Worm (Caenorhabditis elegans): Measurements from ENCODE around the gene F53A9.3.

The F53A9.3 gene

ce11 chrX:8674514-8674913, 33.6 kb upstream of the F53A9.3 start (continued):
- TF ChIP-seq Y5F2A.4 (GFP tag; optimal IDR thresholded peaks at IDR 0.05) (no peak), nhr-42 (GFP tag; IDR thresholded peaks at IDR 0.05) (no peak), ctbp-1 (GFP tag; IDR thresholded peaks at IDR 0.05) (no peak), dmd-6 (GFP tag; IDR thresholded peaks at IDR 0.05) (peak; percentile 91), nhr-11 (tag; optimal IDR thresholded peaks at IDR 0.05) (no peak), ZK546.5 (tag; optimal IDR thresholded peaks at IDR 0.05) (no peak), F49E8.2 (tag; optimal IDR thresholded peaks at IDR 0.05; ENCODE audit: borderline replicate concordance) (no peak), spr-3 (GFP tag; optimal IDR thresholded peaks at IDR 0.05) (no peak), madf-5 (GFP tag; IDR thresholded peaks at IDR 0.05) (no peak), F44E2.7 (GFP tag; IDR thresholded peaks at IDR 0.05) (no peak), fos-1 (tag; optimal IDR thresholded peaks at IDR 0.05) (no peak), php-3 (GFP tag; IDR thresholded peaks at IDR 0.05) (peak; percentile 59), nhr-111 (GFP tag; optimal IDR thresholded peaks at IDR 0.05) (no peak), vab-7 (GFP tag; IDR thresholded peaks at IDR 0.05) (no peak), T26A8.4 (GFP tag; IDR thresholded peaks at IDR 0.05) (no peak), tag-97 (GFP tag; IDR thresholded peaks at IDR 0.05) (no peak), unc-62 (GFP tag; optimal IDR thresholded peaks at IDR 0.05 in 1 of 2) (peak in 1 of 2 experiments; percentile 59), unc-62 (tag; optimal IDR thresholded peaks at IDR 0.05) (no peak), ceh-20 (GFP tag; IDR thresholded peaks at IDR 0.05) (peak; percentile 42; the same call in 1 of the 2 replicates), nhr-77 (tag; optimal IDR thresholded peaks at IDR 0.05) (peak; percentile 57), pqm-1 (tag; optimal IDR thresholded peaks at IDR 0.05) (peak; percentile 29), ceh-32 (tag; optimal IDR thresholded peaks at IDR 0.05; ENCODE audit: poor library complexity) (no peak), ceh-82 (tag; optimal IDR thresholded peaks at IDR 0.05) (no peak), F10B5.3 (tag; optimal IDR thresholded peaks at IDR 0.05) (no peak), aha-1 (tag) (no peak), unc-39 (tag; optimal IDR thresholded peaks at IDR 0.05) (no peak), lin-15B (tag; optimal IDR thresholded peaks at IDR 0.05) (no peak), nhr-41 (GFP tag; IDR thresholded peaks at IDR 0.05) (no peak), zfp-3 (GFP tag; conservative IDR thresholded peaks at IDR 0.05) (no peak), hlh-30 (tag; optimal IDR thresholded peaks at IDR 0.05; ENCODE audit: insufficient read depth) (peak; percentile 95), nhr-237 (tag; optimal IDR thresholded peaks at IDR 0.05) (no peak), lin-38 (GFP tag; IDR thresholded peaks at IDR 0.05) (no peak), set-16 (GFP tag; IDR thresholded peaks at IDR 0.05) (no peak), gei-8 (GFP tag; optimal IDR thresholded peaks at IDR 0.05) (no peak), ceh-44 (GFP tag; IDR thresholded peaks at IDR 0.05) (no peak), nhr-28 (tag; optimal IDR thresholded peaks at IDR 0.05) (peak; percentile 65), nhr-76 (tag; optimal IDR thresholded peaks at IDR 0.05) (no peak), D1046.2 (GFP tag; IDR thresholded peaks at IDR 0.05) (no peak), zfp-2 (tag; optimal IDR thresholded peaks at IDR 0.05) (no peak), ztf-7 (tag; optimal IDR thresholded peaks at IDR 0.05) (no peak), ztf-11 (tag; optimal IDR thresholded peaks at IDR 0.05) (no peak), aly-2 (tag; optimal IDR thresholded peaks at IDR 0.05) (no peak), F26F4.8 (GFP tag; conservative IDR thresholded peaks at IDR 0.05) (no peak), nhr-10 (tag; optimal IDR thresholded peaks at IDR 0.05) (no peak), daf-16 (GFP tag; optimal IDR thresholded peaks at IDR 0.05) (no peak), daf-16 (tag; optimal IDR thresholded peaks at IDR 0.05) (peak; percentile 88), pha-4 (GFP tag; IDR thresholded peaks at IDR 0.05) (no peak), pha-4 (tag; optimal IDR thresholded peaks at IDR 0.05) (no peak), skn-1 (tag; optimal IDR thresholded peaks at IDR 0.05) (no peak), fkh-10 (GFP tag; optimal IDR thresholded peaks at IDR 0.05) (no peak), ama-1 (optimal IDR thresholded peaks at IDR 0.05) (no peak), mxl-2 (GFP tag; conservative IDR thresholded peaks at IDR 0.05) (no peak), Y48G9A.11 (GFP tag; IDR thresholded peaks at IDR 0.05) (no peak), attf-4 (tag; optimal IDR thresholded peaks at IDR 0.05) (no peak), dmd-9 (GFP tag; IDR thresholded peaks at IDR 0.05) (no peak)

Data from whole organism, L4 larva.